Fruit fly (Drosophila melanogaster): ENCODE data around the gene nab.

Gene nab

dm6 chr3L:4160926-4161325 lies at the start of gene nab:
Gene nab, minus strand, starts transcription at chr3L:4160932.
- TF ChIP-seq usp (GFP tag; optimal IDR thresholded peaks at IDR 0.05) (no peak), CG8478 (optimal IDR thresholded peaks at IDR 0.05) (no peak)

- TF ChIP-seq psq (optimal IDR thresholded peaks at IDR 0.05) (no peak), pan (optimal IDR thresholded peaks at IDR 0.05) (no peak), usp (GFP tag; optimal IDR thresholded peaks at IDR 0.05) (no peak), CG8478 (optimal IDR thresholded peaks at IDR 0.05) (no peak), EcR (GFP tag; optimal IDR thresholded peaks at IDR 0.05) (no peak), Dll (optimal IDR thresholded peaks at IDR 0.05) (no peak)
These were observed 49.0 kb upstream of the nab start for dm6 chr3L:4209731-4210130.

dm6 chr3L:4209078-4209477 lies 48.3 kb upstream of the nab start, which contains the start of gene Cpr64Aa:
Gene Cpr64Aa, minus strand, starts transcription at chr3L:4209178.
- no peak for TF ChIP-seq pan (optimal IDR thresholded peaks at IDR 0.05)
- no peak for TF ChIP-seq usp (GFP tag; optimal IDR thresholded peaks at IDR 0.05)
- no peak for TF ChIP-seq CG8478 (optimal IDR thresholded peaks at IDR 0.05)
- TF ChIP-seq Dll (optimal IDR thresholded peaks at IDR 0.05), result no peak
- no peak for TF ChIP-seq EcR (GFP tag; optimal IDR thresholded peaks at IDR 0.05)
- no peak for TF ChIP-seq psq (optimal IDR thresholded peaks at IDR 0.05)

- TF ChIP-seq pan (optimal IDR thresholded peaks at IDR 0.05), result no peak
- no peak for TF ChIP-seq psq (optimal IDR thresholded peaks at IDR 0.05)
- TF ChIP-seq usp (GFP tag; optimal IDR thresholded peaks at IDR 0.05), result no peak
- TF ChIP-seq Dll (optimal IDR thresholded peaks at IDR 0.05), result no peak
- no peak for TF ChIP-seq CG8478 (optimal IDR thresholded peaks at IDR 0.05)
- no peak for TF ChIP-seq EcR (GFP tag; optimal IDR thresholded peaks at IDR 0.05)
These were observed 44.1 kb upstream of the nab start for dm6 chr3L:4204867-4205266.

- TF ChIP-seq psq (optimal IDR thresholded peaks at IDR 0.05) (no peak), EcR (GFP tag; optimal IDR thresholded peaks at IDR 0.05) (no peak), usp (GFP tag; optimal IDR thresholded peaks at IDR 0.05) (no peak), CG8478 (optimal IDR thresholded peaks at IDR 0.05) (no peak), pan (optimal IDR thresholded peaks at IDR 0.05) (no peak), Dll (optimal IDR thresholded peaks at IDR 0.05) (no peak)
These were observed 43.5 kb upstream of the nab start, which contains the start of gene CG15005 for dm6 chr3L:4204239-4204638. Gene CG15005, minus strand, starts transcription at chr3L:4204339.

dm6 chr3L:4193730-4194649 lies 33.3 kb upstream of the nab start, which contains the start of gene CG43367:
Gene CG43367, plus strand, starts transcription at chr3L:4193993.
- TF ChIP-seq psq (optimal IDR thresholded peaks at IDR 0.05), result no peak
- TF ChIP-seq usp (GFP tag; optimal IDR thresholded peaks at IDR 0.05), result no peak
- no peak for TF ChIP-seq EcR (GFP tag; optimal IDR thresholded peaks at IDR 0.05)
- TF ChIP-seq CG8478 (optimal IDR thresholded peaks at IDR 0.05), result no peak
- no peak for TF ChIP-seq pan (optimal IDR thresholded peaks at IDR 0.05)
- TF ChIP-seq Dll (optimal IDR thresholded peaks at IDR 0.05), result no peak

- TF ChIP-seq CG8478 (optimal IDR thresholded peaks at IDR 0.05) (no peak), psq (optimal IDR thresholded peaks at IDR 0.05) (no peak), usp (GFP tag; optimal IDR thresholded peaks at IDR 0.05) (no peak), pan (optimal IDR thresholded peaks at IDR 0.05) (no peak), EcR (GFP tag; optimal IDR thresholded peaks at IDR 0.05) (no peak), Dll (optimal IDR thresholded peaks at IDR 0.05) (no peak)
These were observed 27.3 kb upstream of the nab start, which contains the start of the genes Teh2 and tipE for dm6 chr3L:4187930-4188523. Gene Teh2, minus strand, starts transcription at chr3L:4188023. Gene tipE, plus strand, starts transcription at chr3L:4188499.

- TF ChIP-seq usp (GFP tag; optimal IDR thresholded peaks at IDR 0.05), result no peak
- TF ChIP-seq EcR (GFP tag; optimal IDR thresholded peaks at IDR 0.05), result no peak
- TF ChIP-seq psq (optimal IDR thresholded peaks at IDR 0.05), result no peak
- no peak for TF ChIP-seq Dll (optimal IDR thresholded peaks at IDR 0.05)
- no peak for TF ChIP-seq CG8478 (optimal IDR thresholded peaks at IDR 0.05)
- no peak for TF ChIP-seq pan (optimal IDR thresholded peaks at IDR 0.05)
These were observed 25.9 kb upstream of the nab start, which contains the start of gene VhaM9.7-c for dm6 chr3L:4186659-4187058. Gene VhaM9.7-c, minus strand, starts transcription at chr3L:4186865.

dm6 chr3L:4185259-4185658 lies 24.5 kb upstream of the nab start:
- TF ChIP-seq Dll (optimal IDR thresholded peaks at IDR 0.05) (no peak), pan (optimal IDR thresholded peaks at IDR 0.05) (no peak), CG8478 (optimal IDR thresholded peaks at IDR 0.05) (no peak), EcR (GFP tag; optimal IDR thresholded peaks at IDR 0.05) (no peak), psq (optimal IDR thresholded peaks at IDR 0.05) (no peak), usp (GFP tag; optimal IDR thresholded peaks at IDR 0.05) (no peak)

dm6 chr3L:4184563-4184962 lies 23.8 kb upstream of the nab start, which contains the start of gene Teh3:
Gene Teh3, minus strand, starts transcription at chr3L:4184663.
- TF ChIP-seq usp (GFP tag; optimal IDR thresholded peaks at IDR 0.05) (no peak), pan (optimal IDR thresholded peaks at IDR 0.05) (no peak), psq (optimal IDR thresholded peaks at IDR 0.05) (no peak), CG8478 (optimal IDR thresholded peaks at IDR 0.05) (no peak), Dll (optimal IDR thresholded peaks at IDR 0.05) (no peak), EcR (GFP tag; optimal IDR thresholded peaks at IDR 0.05) (no peak)

- no peak for TF ChIP-seq psq (optimal IDR thresholded peaks at IDR 0.05)
- TF ChIP-seq Dll (optimal IDR thresholded peaks at IDR 0.05), result no peak
- TF ChIP-seq CG8478 (optimal IDR thresholded peaks at IDR 0.05), result no peak
- TF ChIP-seq EcR (GFP tag; optimal IDR thresholded peaks at IDR 0.05), result no peak
- no peak for TF ChIP-seq pan (optimal IDR thresholded peaks at IDR 0.05)
These were observed 17.3 kb upstream of the nab start, which contains the start of gene Teh4 for dm6 chr3L:4177981-4178562. Gene Teh4, minus strand, starts transcription at chr3L:4178270.
